Worm (Caenorhabditis elegans) whole organism, L4 larva: ENCODE results near the gene fipr-21.

Experiments
- D1046.2 ChIP-seq: fragments of 200-800 bp; sonication (Bioruptor generic); IDR thresholded peaks from 2 replicates; pipeline ENCODE4 v1.3.6; 2022; ENCODE audit warnings: missing genetic modification characterization, missing compliant biosample characterization
- F26F4.8 ChIP-seq: fragments of 200-800 bp; sonication (Bioruptor generic); conservative IDR thresholded peaks from 2 replicates; pipeline ENCODE4 v1.3.6; 2022; ENCODE audit warnings: missing genetic modification characterization, missing compliant biosample characterization
- F49E8.2 ChIP-seq: sonication (generic microtip); optimal IDR thresholded peaks from 2 replicates; lab custom pipeline; 2016; ENCODE audit warnings: missing compliant biosample characterization, mild to moderate bottlenecking, missing genetic modification characterization, borderline replicate concordance
- Y48G9A.11 ChIP-seq: fragments of 200-800 bp; sonication (Bioruptor generic); IDR thresholded peaks from 2 replicates; pipeline ENCODE4 v1.3.6; 2022; ENCODE audit warnings: missing genetic modification reagents, missing genetic modification characterization, missing compliant biosample characterization
- Y5F2A.4 ChIP-seq: fragments of 200-800 bp; sonication (Bioruptor generic); optimal IDR thresholded peaks from 2 replicates; lab custom pipeline; 2018; ENCODE audit warnings: mild to moderate bottlenecking, missing genetic modification characterization, missing compliant biosample characterization
- aha-1 ChIP-seq: fragments of 150-350 bp; peaks from one replicate; lab custom pipeline; 2014; ENCODE audit warnings: missing biosample characterization, missing genetic modification characterization
- ceh-20 ChIP-seq: fragments of 200-800 bp; sonication (Bioruptor generic); IDR thresholded peaks from 2 replicates; pipeline ENCODE4 v1.3.6; 2022; ENCODE audit warnings: missing genetic modification reagents, missing genetic modification characterization, missing compliant biosample characterization
- ceh-28 ChIP-seq: fragments of 150-350 bp; optimal IDR thresholded peaks from 2 replicates; lab custom pipeline; 2014; ENCODE audit warnings: missing biosample characterization, missing genetic modification reagents, missing genetic modification characterization
- ceh-32 ChIP-seq: sonication (generic microtip); optimal IDR thresholded peaks from 2 replicates; lab custom pipeline; 2016; ENCODE audit warnings: mild to moderate bottlenecking, missing genetic modification characterization, missing compliant biosample characterization; ENCODE audit not compliant: poor library complexity
- ceh-44 ChIP-seq: fragments of 200-800 bp; sonication (Bioruptor generic); IDR thresholded peaks from 2 replicates; pipeline ENCODE4 v1.3.6; 2022; ENCODE audit warnings: missing genetic modification reagents, missing genetic modification characterization, missing compliant biosample characterization
- ces-1 ChIP-seq: fragments of 150-350 bp; sonication (generic microtip); optimal IDR thresholded peaks from 4 replicates; lab custom pipeline; 2014; ENCODE audit warnings: missing biosample characterization, missing genetic modification reagents, missing genetic modification characterization
- cey-2 ChIP-seq: sonication (generic microtip); optimal IDR thresholded peaks from 3 replicates; lab custom pipeline; 2017; ENCODE audit warnings: missing genetic modification characterization, mild to moderate bottlenecking, missing compliant biosample characterization, antibody characterized with exemption, borderline replicate concordance; ENCODE audit not compliant: insufficient read depth
- ctbp-1 ChIP-seq: fragments of 200-800 bp; sonication (Bioruptor generic); IDR thresholded peaks from 2 replicates; pipeline ENCODE4 v1.3.6; 2022; ENCODE audit warnings: missing genetic modification reagents, missing genetic modification characterization, missing compliant biosample characterization
- dmd-6 ChIP-seq: fragments of 200-800 bp; sonication (Bioruptor generic); IDR thresholded peaks from 2 replicates; pipeline ENCODE4 v1.3.6; 2022; ENCODE audit warnings: missing genetic modification reagents, missing genetic modification characterization, missing compliant biosample characterization
- dmd-8 ChIP-seq: fragments of 200-800 bp; sonication (Bioruptor generic); IDR thresholded peaks from 2 replicates; pipeline ENCODE4 v1.3.6; 2022; ENCODE audit warnings: missing genetic modification characterization, missing compliant biosample characterization
- dpl-1 ChIP-seq: fragments of 150-350 bp; optimal IDR thresholded peaks from 2 replicates; lab custom pipeline; 2014; ENCODE audit warnings: missing biosample characterization, missing genetic modification reagents, missing genetic modification characterization
- duxl-1 ChIP-seq: sonication (generic microtip); optimal IDR thresholded peaks from 2 replicates; lab custom pipeline; 2016; ENCODE audit warnings: mild to moderate bottlenecking, missing genetic modification characterization, moderate library complexity, missing compliant biosample characterization; ENCODE audit not compliant: poor library complexity
- egl-27 ChIP-seq: sonication (generic microtip); optimal IDR thresholded peaks from 3 replicates; lab custom pipeline; 2017; ENCODE audit warnings: missing biosample characterization, missing genetic modification reagents, missing genetic modification characterization
- fos-1 ChIP-seq: fragments of 150-350 bp; optimal IDR thresholded peaks from 2 replicates; lab custom pipeline; 2014; ENCODE audit warnings: missing biosample characterization, missing genetic modification characterization
- hif-1 ChIP-seq, 2 experiments: sonication (generic microtip); optimal IDR thresholded peaks; 2 replicates each; lab custom pipeline; 2016 to 2017; ENCODE audit warnings: missing compliant biosample characterization in 2 of 2, missing genetic modification characterization in 2 of 2, missing genetic modification reagents in 2 of 2, missing genotype in 2 of 2, mild to moderate bottlenecking in 1 of 2
- hlh-11 ChIP-seq: fragments of 200-800 bp; sonication (Bioruptor generic); optimal IDR thresholded peaks from 2 replicates; lab custom pipeline; 2018; ENCODE audit warnings: mild to moderate bottlenecking, missing genetic modification characterization, missing compliant biosample characterization
- hlh-30 ChIP-seq: sonication (generic microtip); optimal IDR thresholded peaks from 2 replicates; lab custom pipeline; 2017; ENCODE audit warnings: antibody characterized with exemption, mild to moderate bottlenecking, missing genetic modification characterization, missing compliant biosample characterization; ENCODE audit not compliant: insufficient read depth
- jun-1 ChIP-seq: fragments of 150-350 bp; optimal IDR thresholded peaks from 2 replicates; lab custom pipeline; 2014; ENCODE audit warnings: missing biosample characterization, missing genetic modification reagents, missing genetic modification characterization
- lim-7 ChIP-seq: fragments of 200-800 bp; sonication (Bioruptor generic); IDR thresholded peaks from 2 replicates; pipeline ENCODE4 v1.3.6; 2022; ENCODE audit warnings: missing genetic modification characterization, missing compliant biosample characterization
- lin-13 ChIP-seq: fragments of 150-350 bp; optimal IDR thresholded peaks from 2 replicates; lab custom pipeline; 2014; ENCODE audit warnings: missing biosample characterization, missing genetic modification reagents, missing genetic modification characterization
- lin-38 ChIP-seq: fragments of 200-800 bp; sonication (Bioruptor generic); IDR thresholded peaks from 2 replicates; pipeline ENCODE4 v1.3.6; 2022; ENCODE audit warnings: missing genetic modification reagents, missing genetic modification characterization, missing compliant biosample characterization
- lin-39 ChIP-seq: fragments of 150-350 bp; optimal IDR thresholded peaks from 2 replicates; lab custom pipeline; 2014; ENCODE audit warnings: missing biosample characterization, missing genetic modification reagents, missing genetic modification characterization
- lir-3 ChIP-seq: sonication (generic microtip); optimal IDR thresholded peaks from 2 replicates; lab custom pipeline; 2016; ENCODE audit warnings: mild to moderate bottlenecking, missing genetic modification characterization, missing compliant biosample characterization
- madf-5 ChIP-seq, 2 experiments: fragments of 200-800 bp; sonication (Bioruptor generic); IDR thresholded peaks; 2 replicates each; pipeline ENCODE4 v1.3.6; 2022; ENCODE audit warnings: missing compliant biosample characterization in 2 of 2, missing genetic modification characterization in 2 of 2
- mdl-1 ChIP-seq, 2 experiments: fragments of 150-350 bp in 1 of 2; sonication (generic microtip) in 1 of 2; optimal IDR thresholded peaks; 2 replicates each; lab custom pipeline; 2014 to 2017; ENCODE audit warnings: missing biosample characterization in 2 of 2, missing genetic modification characterization in 2 of 2
- mxl-3 ChIP-seq: fragments of 200-800 bp; sonication (Bioruptor generic); optimal IDR thresholded peaks from 2 replicates; lab custom pipeline; 2018; ENCODE audit warnings: mild to moderate bottlenecking, missing genetic modification characterization, missing compliant biosample characterization
- nhr-11 ChIP-seq: fragments of 150-350 bp; optimal IDR thresholded peaks from 2 replicates; lab custom pipeline; 2014; ENCODE audit warnings: missing biosample characterization, missing genetic modification characterization
- nhr-237 ChIP-seq: sonication (generic microtip); optimal IDR thresholded peaks from 2 replicates; lab custom pipeline; 2017; ENCODE audit warnings: missing biosample characterization, missing genetic modification characterization
- nhr-41 ChIP-seq: fragments of 200-800 bp; sonication (Bioruptor generic); IDR thresholded peaks from 2 replicates; pipeline ENCODE4 v1.3.6; 2022; ENCODE audit warnings: missing genetic modification reagents, missing genetic modification characterization, missing compliant biosample characterization
- nhr-48 ChIP-seq: sonication (generic microtip); optimal IDR thresholded peaks from 2 replicates; lab custom pipeline; 2016; ENCODE audit warnings: mild to moderate bottlenecking, missing genetic modification characterization, missing compliant biosample characterization
- nhr-6 ChIP-seq: fragments of 150-350 bp; optimal IDR thresholded peaks from 2 replicates; lab custom pipeline; 2014; ENCODE audit warnings: missing biosample characterization, missing genetic modification characterization
- nhr-76 ChIP-seq: fragments of 150-350 bp; optimal IDR thresholded peaks from 2 replicates; lab custom pipeline; 2014; ENCODE audit warnings: missing biosample characterization, missing genetic modification characterization
- php-3 ChIP-seq: fragments of 200-800 bp; sonication (Bioruptor generic); IDR thresholded peaks from 2 replicates; pipeline ENCODE4 v1.3.6; 2022; ENCODE audit warnings: missing genetic modification reagents, missing genetic modification characterization, missing compliant biosample characterization
- rbr-2 ChIP-seq: sonication (generic microtip); optimal IDR thresholded peaks from 2 replicates; lab custom pipeline; 2016; ENCODE audit warnings: missing genotype, missing genetic modification characterization, missing compliant biosample characterization
- sdz-12 ChIP-seq: fragments of 200-800 bp; sonication (Bioruptor generic); optimal IDR thresholded peaks from 2 replicates; lab custom pipeline; 2018; ENCODE audit warnings: mild to moderate bottlenecking, missing genetic modification characterization, missing compliant biosample characterization
- set-16 ChIP-seq: fragments of 200-800 bp; sonication (Bioruptor generic); IDR thresholded peaks from 2 replicates; pipeline ENCODE4 v1.3.6; 2022; ENCODE audit warnings: missing genetic modification reagents, missing genetic modification characterization, missing compliant biosample characterization
- skn-1 ChIP-seq: fragments of 150-350 bp; optimal IDR thresholded peaks from 2 replicates; lab custom pipeline; 2014; ENCODE audit warnings: missing biosample characterization, missing genetic modification characterization
- tag-97 ChIP-seq: fragments of 200-800 bp; sonication (Bioruptor generic); IDR thresholded peaks from 2 replicates; pipeline ENCODE4 v1.3.6; 2022; ENCODE audit warnings: missing genetic modification characterization, missing compliant biosample characterization
- tra-1 ChIP-seq: fragments of 200-800 bp; sonication (Bioruptor generic); IDR thresholded peaks from 2 replicates; pipeline ENCODE4 v1.3.6; 2022; ENCODE audit warnings: missing genetic modification reagents, missing genetic modification characterization, missing compliant biosample characterization
- unc-62 ChIP-seq, 3 experiments: fragments of 150-350 bp in 1 of 3; sonication (generic microtip); optimal IDR thresholded peaks in 2 of 3; peaks in 1 of 3; 1 replicate in 1 of 3; 2 replicates in 2 of 3; lab custom pipeline; 2014 to 2017; ENCODE audit warnings: missing biosample characterization in 3 of 3, missing genetic modification characterization in 3 of 3, missing genetic modification reagents in 3 of 3, missing genotype in 1 of 3
- vab-7 ChIP-seq: fragments of 200-800 bp; sonication (Bioruptor generic); IDR thresholded peaks from 2 replicates; pipeline ENCODE4 v1.3.6; 2022; ENCODE audit warnings: missing genetic modification reagents, missing genetic modification characterization, missing compliant biosample characterization
- zfp-2 ChIP-seq: sonication (generic microtip); optimal IDR thresholded peaks from 2 replicates; lab custom pipeline; 2016; ENCODE audit warnings: mild to moderate bottlenecking, missing genetic modification characterization, missing compliant biosample characterization
- zfp-3 ChIP-seq: fragments of 200-800 bp; sonication (Bioruptor generic); conservative IDR thresholded peaks from 2 replicates; pipeline ENCODE4 v1.3.6; 2022; ENCODE audit warnings: missing genetic modification reagents, missing genetic modification characterization, missing compliant biosample characterization
- zip-11 ChIP-seq: fragments of 200-800 bp; sonication (Bioruptor generic); IDR thresholded peaks from 2 replicates; pipeline ENCODE4 v1.3.6; 2022; ENCODE audit warnings: missing genetic modification characterization, missing compliant biosample characterization
- ztf-11 ChIP-seq: fragments of 150-350 bp; optimal IDR thresholded peaks from 2 replicates; lab custom pipeline; 2014; ENCODE audit warnings: missing biosample characterization, missing genetic modification characterization
- ztf-7 ChIP-seq: fragments of 150-350 bp; optimal IDR thresholded peaks from 2 replicates; lab custom pipeline; 2014; ENCODE audit warnings: missing biosample characterization, missing genetic modification characterization

fipr-21 gene

ce11 chrX:10333301-10333854 is 29.0 kb downstream of the fipr-21 start, which contains the start of gene R07E3.4:
Gene R07E3.4, minus strand, starts transcription at chrX:10333351.
- TF ChIP-seq lir-3 (no peak), nhr-6 (tag; lab: Kevin White, UChicago) (no peak), ceh-32 (tag; lab: Kevin White, UChicago) (no peak), D1046.2 (GFP tag; lab: Robert Waterston, UW) (no peak), lin-38 (GFP tag; lab: Robert Waterston, UW) (no peak), ces-1 (GFP tag; lab: Kevin White, UChicago) (no peak), duxl-1 (tag; lab: Kevin White, UChicago) (no peak), mxl-3 (no peak), tag-97 (GFP tag; lab: Robert Waterston, UW) (no peak), F49E8.2 (tag; lab: Kevin White, UChicago) (no peak), rbr-2 (tag; lab: Kevin White, UChicago) (no peak), Y48G9A.11 (GFP tag; lab: Robert Waterston, UW) (no peak), vab-7 (GFP tag; lab: Robert Waterston, UW) (no peak), F26F4.8 (GFP tag; lab: Robert Waterston, UW) (no peak), lim-7 (GFP tag; lab: Robert Waterston, UW) (no peak), hif-1 (tag; optimal IDR thresholded peaks at IDR 0.05; lab: Kevin White, UChicago) (no peak), nhr-76 (tag; lab: Kevin White, UChicago) (no peak), ztf-11 (tag; lab: Kevin White, UChicago) (no peak), skn-1 (tag; lab: Kevin White, UChicago) (no peak), php-3 (GFP tag; lab: Robert Waterston, UW) (0 out of 2 replicates have a peak, but pooled peaks have one; percentile 55), lin-39 (tag; lab: Kevin White, UChicago) (no peak), ceh-20 (GFP tag; lab: Robert Waterston, UW) (no peak), set-16 (no peak), fos-1 (tag; lab: Kevin White, UChicago) (no peak), aha-1 (tag; lab: Kevin White, UChicago) (peak; percentile 81), hlh-30 (tag; lab: Kevin White, UChicago) (peak; percentile 1), unc-62 (GFP tag; optimal IDR thresholded peaks at IDR 0.05 in 1 of 2; lab: Kevin White, UChicago) (no peak), unc-62 (tag; optimal IDR thresholded peaks at IDR 0.05; lab: Kevin White, UChicago) (no peak), nhr-237 (no peak), dmd-6 (GFP tag; lab: Robert Waterston, UW) (peak; percentile 79), lin-13 (GFP tag; lab: Kevin White, UChicago) (no peak), Y5F2A.4 (GFP tag; lab: Kevin White, UChicago) (no peak), sdz-12 (GFP tag; lab: Kevin White, UChicago) (no peak), nhr-48 (peak; percentile 55), nhr-41 (GFP tag; lab: Robert Waterston, UW) (no peak), madf-5 (GFP tag; IDR thresholded peaks at IDR 0.05; lab: Robert Waterston, UW) (no peak), zfp-2 (tag; lab: Kevin White, UChicago) (no peak), zfp-3 (GFP tag; lab: Robert Waterston, UW) (no peak), dpl-1 (GFP tag; lab: Kevin White, UChicago) (no peak), nhr-11 (peak; percentile 71), ztf-7 (tag; lab: Kevin White, UChicago) (no peak), egl-27 (tag; lab: Kevin White, UChicago) (no peak), mdl-1 (tag; optimal IDR thresholded peaks at IDR 0.05; lab: Kevin White, UChicago) (no peak), jun-1 (tag; lab: Kevin White, UChicago) (no peak), ceh-44 (no peak), dmd-8 (GFP tag; lab: Robert Waterston, UW) (no peak), zip-11 (GFP tag; lab: Robert Waterston, UW) (no peak), ctbp-1 (GFP tag; lab: Robert Waterston, UW) (no peak), cey-2 (tag; lab: Kevin White, UChicago) (no peak), tra-1 (GFP tag; lab: Robert Waterston, UW) (peak; percentile 49; the same call in 1 of the 2 replicates), hlh-11 (tag; lab: Kevin White, UChicago) (peak; percentile 65), ceh-28 (tag; lab: Kevin White, UChicago) (no peak)
